Worm (Caenorhabditis elegans) whole organism, L4/young adult: ENCODE data around the gene W10G11.19.

Experiments used
- dao-5 ChIP-seq: sonication (generic microtip); optimal IDR thresholded peaks from 2 replicates; lab custom pipeline; 2016; ENCODE audit warnings: missing genotype, missing genetic modification characterization, moderate library complexity, missing compliant biosample characterization
- him-1 ChIP-seq: sonication (generic microtip); optimal IDR thresholded peaks from 2 replicates; lab custom pipeline; 2016; ENCODE audit warnings: missing genotype, missing genetic modification reagents, missing genetic modification characterization, missing compliant biosample characterization

DNA sequence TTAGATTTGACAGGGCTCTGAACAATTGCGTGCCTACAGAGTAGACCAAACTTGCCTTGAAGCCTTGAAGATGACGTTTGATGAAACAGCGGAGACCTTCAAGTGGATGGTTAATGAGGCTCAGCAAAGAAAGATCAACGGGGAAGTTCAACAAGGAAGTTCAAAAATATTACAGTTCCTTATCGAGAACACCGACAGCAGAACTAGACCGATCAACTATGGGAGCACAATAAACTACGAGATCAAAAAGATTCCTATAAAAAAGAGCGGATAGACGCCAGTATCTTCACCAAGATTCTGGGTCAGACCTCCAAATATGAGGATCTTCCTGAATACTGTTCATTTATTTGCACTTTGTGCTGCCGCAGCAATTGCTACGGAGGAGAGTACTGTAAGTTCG, 29.3 kb downstream of the W10G11.19 start, which contains the start of gene clec-134:
- no peak for TF ChIP-seq dao-5 (tag; lab: Kevin White, UChicago)
- no peak for TF ChIP-seq him-1
